Fruit fly (Drosophila melanogaster) whole organism, embryonic: ENCODE measurements around the gene in.

Experiments
- BEAF-32 ChIP-seq: fragments of 200-800 bp; sonication (Bioruptor generic); optimal IDR thresholded peaks from 3 replicates; lab custom pipeline; 2017; ENCODE audit warnings: missing biosample characterization, missing genetic modification characterization, mild to moderate bottlenecking, moderate library complexity, missing genetic modification reagents
- Bgb ChIP-seq: fragments of 200-800 bp; sonication (Bioruptor generic); IDR thresholded peaks from 2 replicates; pipeline ENCODE4 v1.3.6; 2022; ENCODE audit warnings: missing biosample characterization, missing genetic modification characterization; ENCODE audit not compliant: partially characterized antibody
- CG10959 ChIP-seq: fragments of 200-800 bp; sonication (Bioruptor generic); IDR thresholded peaks from 2 replicates; pipeline ENCODE4 v1.3.6; 2022; ENCODE audit warnings: missing biosample characterization, missing genetic modification characterization
- CG11456 ChIP-seq: fragments of 200-800 bp; sonication (Bioruptor generic); IDR thresholded peaks from 3 replicates; pipeline ENCODE4 v1.3.6; 2022; ENCODE audit warnings: missing biosample characterization, missing genetic modification characterization
- CG13296 ChIP-seq: fragments of 200-800 bp; sonication (Bioruptor generic); optimal IDR thresholded peaks from 3 replicates; lab custom pipeline; 2018; ENCODE audit warnings: missing biosample characterization, mild to moderate bottlenecking, missing genetic modification characterization
- CG14014 ChIP-seq: fragments of 200-800 bp; sonication (Bioruptor generic); IDR thresholded peaks from 2 replicates; pipeline ENCODE4 v1.3.6; 2022; ENCODE audit warnings: missing biosample characterization, missing genetic modification characterization
- CG15073 ChIP-seq: fragments of 200-800 bp; sonication (Bioruptor generic); optimal IDR thresholded peaks from 2 replicates; lab custom pipeline; 2016; ENCODE audit warnings: missing biosample characterization, missing genetic modification characterization
- CG16813 ChIP-seq: fragments of 200-800 bp; sonication (Bioruptor generic); IDR thresholded peaks from 3 replicates; pipeline ENCODE4 v1.3.6; 2022; ENCODE audit warnings: missing biosample characterization, missing genetic modification characterization; ENCODE audit not compliant: partially characterized antibody
- CG17829 ChIP-seq: fragments of 200-800 bp; optimal IDR thresholded peaks from 2 replicates; lab custom pipeline; 2019; ENCODE audit warnings: missing biosample characterization, mild to moderate bottlenecking, missing genetic modification characterization, moderate library complexity
- CG2199 ChIP-seq: fragments of 200-800 bp; sonication (Bioruptor generic); IDR thresholded peaks from 3 replicates; pipeline ENCODE4 v1.3.6; 2022; ENCODE audit warnings: missing biosample characterization, missing genetic modification characterization
- CG2875 ChIP-seq: fragments of 200-800 bp; sonication (Bioruptor generic); optimal IDR thresholded peaks from 2 replicates; lab custom pipeline; 2017; ENCODE audit warnings: missing biosample characterization, mild to moderate bottlenecking, missing genetic modification characterization, missing genetic modification reagents
- CG32767 ChIP-seq: fragments of 200-800 bp; sonication (Bioruptor generic); IDR thresholded peaks from 2 replicates; pipeline ENCODE4 v1.3.6; 2022; ENCODE audit warnings: missing biosample characterization, missing genetic modification characterization
- CG33213 ChIP-seq: fragments of 200-800 bp; sonication (Bioruptor generic); optimal IDR thresholded peaks from 3 replicates; lab custom pipeline; 2016; ENCODE audit warnings: missing biosample characterization, missing genetic modification characterization
- CG34376 ChIP-seq: fragments of 200-800 bp; sonication (Bioruptor generic); optimal IDR thresholded peaks from 2 replicates; lab custom pipeline; 2018; ENCODE audit warnings: missing biosample characterization, mild to moderate bottlenecking, missing genetic modification characterization
- CG5953 ChIP-seq: fragments of 200-800 bp; sonication (Bioruptor generic); IDR thresholded peaks from 2 replicates; pipeline ENCODE4 v1.3.6; 2022; ENCODE audit warnings: missing biosample characterization, missing genetic modification characterization
- CG6791 ChIP-seq: fragments of 200-800 bp; sonication (Bioruptor generic); IDR thresholded peaks from 3 replicates; pipeline ENCODE4 v1.3.6; 2022; ENCODE audit warnings: missing biosample characterization, missing genetic modification characterization; ENCODE audit not compliant: partially characterized antibody
- CG7839 ChIP-seq: fragments of 200-800 bp; sonication (Bioruptor generic); optimal IDR thresholded peaks from 3 replicates; lab custom pipeline; 2018; ENCODE audit warnings: missing biosample characterization, mild to moderate bottlenecking, missing genetic modification characterization, moderate library complexity
- CG9932 ChIP-seq: fragments of 200-800 bp; sonication (Bioruptor generic); IDR thresholded peaks from 2 replicates; pipeline ENCODE4 v1.3.6; 2022; ENCODE audit warnings: missing biosample characterization, missing genetic modification characterization
- CTCF ChIP-seq: fragments of 200-800 bp; sonication (Bioruptor generic); optimal IDR thresholded peaks from 2 replicates; lab custom pipeline; 2017; ENCODE audit warnings: missing biosample characterization, mild to moderate bottlenecking, missing genetic modification characterization, moderate library complexity
- CoRest ChIP-seq: fragments of 200-800 bp; sonication (Bioruptor generic); optimal IDR thresholded peaks from 3 replicates; lab custom pipeline; 2018; ENCODE audit warnings: missing biosample characterization, mild to moderate bottlenecking, missing genetic modification characterization, moderate library complexity
- Hey ChIP-seq: fragments of 200-800 bp; sonication (Bioruptor generic); optimal IDR thresholded peaks from 3 replicates; lab custom pipeline; 2018; ENCODE audit warnings: missing biosample characterization, mild to moderate bottlenecking, missing genetic modification characterization
- MTF-1 ChIP-seq: fragments of 200-800 bp; sonication (Bioruptor generic); optimal IDR thresholded peaks from 2 replicates; lab custom pipeline; 2018; ENCODE audit warnings: missing biosample characterization, mild to moderate bottlenecking, missing genetic modification characterization, borderline replicate concordance
- Optix ChIP-seq: fragments of 200-800 bp; sonication (Bioruptor generic); IDR thresholded peaks from 3 replicates; pipeline ENCODE4 v1.3.6; 2022; ENCODE audit warnings: missing biosample characterization, missing genetic modification characterization
- Six4 ChIP-seq: fragments of 200-800 bp; sonication (Bioruptor generic); optimal IDR thresholded peaks from 2 replicates; lab custom pipeline; 2016; ENCODE audit warnings: missing biosample characterization, missing genetic modification characterization
- Xrp1 ChIP-seq: fragments of 200-800 bp; sonication (Bioruptor generic); IDR thresholded peaks from 2 replicates; pipeline ENCODE4 v1.3.6; 2022; ENCODE audit warnings: missing biosample characterization, missing genetic modification characterization
- ac ChIP-seq: fragments of 200-800 bp; sonication (Bioruptor generic); optimal IDR thresholded peaks from 3 replicates; lab custom pipeline; 2017; ENCODE audit warnings: missing biosample characterization, mild to moderate bottlenecking, missing genetic modification characterization
- amos ChIP-seq: fragments of 200-800 bp; sonication (Bioruptor generic); IDR thresholded peaks from 2 replicates; pipeline ENCODE4 v1.3.6; 2022; ENCODE audit warnings: missing biosample characterization, missing genetic modification characterization; ENCODE audit not compliant: partially characterized antibody
- bbx ChIP-seq: fragments of 200-800 bp; sonication (Bioruptor generic); IDR thresholded peaks from 2 replicates; pipeline ENCODE4 v1.3.6; 2022; ENCODE audit warnings: missing biosample characterization, missing genetic modification characterization; ENCODE audit not compliant: partially characterized antibody
- br ChIP-seq: fragments of >200 bp; optimal IDR thresholded peaks from 2 replicates; lab custom pipeline; 2017
- chm ChIP-seq: fragments of 200-800 bp; sonication (Bioruptor generic); IDR thresholded peaks from 2 replicates; pipeline ENCODE4 v1.3.6; 2022; ENCODE audit warnings: missing biosample characterization, missing genetic modification characterization
- chn ChIP-seq: fragments of 200-800 bp; sonication (Bioruptor generic); optimal IDR thresholded peaks from 2 replicates; lab custom pipeline; 2016; ENCODE audit warnings: missing biosample characterization, missing genetic modification characterization
- en ChIP-seq: fragments of 200-800 bp; sonication (Bioruptor generic); optimal IDR thresholded peaks from 2 replicates; lab custom pipeline; 2016; ENCODE audit warnings: missing biosample characterization, missing genetic modification characterization
- knrl ChIP-seq: fragments of 200-800 bp; sonication (Bioruptor generic); IDR thresholded peaks from 3 replicates; pipeline ENCODE4 v1.3.6; 2022; ENCODE audit warnings: missing biosample characterization, missing genetic modification characterization; ENCODE audit not compliant: partially characterized antibody
- nmo ChIP-seq: fragments of 200-800 bp; sonication (Bioruptor generic); optimal IDR thresholded peaks from 2 replicates; lab custom pipeline; 2018; ENCODE audit warnings: missing biosample characterization, mild to moderate bottlenecking, missing genetic modification characterization, moderate library complexity
- pros ChIP-seq: fragments of 200-800 bp; sonication (Bioruptor generic); optimal IDR thresholded peaks from 3 replicates; lab custom pipeline; 2019; ENCODE audit warnings: missing biosample characterization, mild to moderate bottlenecking, missing genetic modification characterization, moderate library complexity
- stwl ChIP-seq: fragments of 200-800 bp; sonication (Bioruptor generic); optimal IDR thresholded peaks from 3 replicates; lab custom pipeline; 2018; ENCODE audit warnings: missing biosample characterization, mild to moderate bottlenecking, missing genetic modification characterization, moderate library complexity
- tin ChIP-seq: fragments of 200-800 bp; sonication (Bioruptor generic); optimal IDR thresholded peaks from 3 replicates; lab custom pipeline; 2016; ENCODE audit warnings: missing biosample characterization, missing genetic modification characterization
- vvl ChIP-seq: fragments of 200-800 bp; sonication (Bioruptor generic); IDR thresholded peaks from 2 replicates; pipeline ENCODE4 v1.3.6; 2022; ENCODE audit warnings: missing biosample characterization, missing genetic modification characterization

The in gene

DNA sequence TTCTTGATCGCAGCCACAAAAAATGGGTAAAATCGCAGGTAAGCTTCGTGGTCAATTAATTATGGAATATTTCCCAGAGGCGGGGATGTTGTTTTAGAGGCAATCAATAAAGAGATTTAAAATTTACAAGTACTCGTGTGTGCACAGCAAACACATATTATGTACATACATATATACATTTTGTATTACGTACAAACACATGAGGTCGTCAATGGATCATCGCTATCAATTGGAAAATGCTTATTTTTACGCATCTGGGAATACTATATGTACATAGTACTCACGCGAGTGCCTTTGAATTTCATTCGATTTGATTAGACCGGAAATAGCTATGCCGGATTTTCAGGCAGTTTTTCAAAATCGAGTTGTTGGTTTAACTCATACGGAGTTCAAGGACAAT is 49.2 kb upstream of the in start (continued):
- TF ChIP-seq Xrp1 (GFP tag; lab: Robert Waterston, UW), result 0 out of 2 replicates have a peak, but pooled peaks have one; percentile 10
- TF ChIP-seq ac (GFP tag; lab: Kevin White, UChicago), result no peak
- TF ChIP-seq CG10959 (GFP tag; lab: Robert Waterston, UW), result no peak
- TF ChIP-seq CG34376 (GFP tag; lab: Kevin White, UChicago), result no peak
- TF ChIP-seq CG14014, result no peak
- no peak for TF ChIP-seq CG5953 (GFP tag; lab: Robert Waterston, UW)

dm6 chr3L:20320044-20320443 is 47.0 kb upstream of the in start:
- TF ChIP-seq CG9932, result 0 out of 2 replicates have a peak, but pooled peaks have one; percentile 14
- TF ChIP-seq chn, result no peak
- TF ChIP-seq Bgb (GFP tag; lab: Robert Waterston, UW), result peak; percentile 65
- TF ChIP-seq nmo (GFP tag; lab: Kevin White, UChicago), result no peak
- peak; percentile 91 for TF ChIP-seq CTCF (GFP tag; lab: Kevin White, UChicago)
- TF ChIP-seq CG13296, result no peak
- peak; percentile 49; the same call in 1 of the 3 replicates for TF ChIP-seq knrl
- peak; percentile 43; the same call in 1 of the 2 replicates for TF ChIP-seq bbx
- peak; percentile 12 for TF ChIP-seq stwl (tag; lab: Kevin White, UChicago)
- TF ChIP-seq CG11456 (GFP tag; lab: Robert Waterston, UW), result peak; percentile 42; the same call in 1 of the 3 replicates
- TF ChIP-seq CG16813 (GFP tag; lab: Robert Waterston, UW), result peak; percentile 53
- TF ChIP-seq br (lab: Kevin White, UChicago), result no peak
- TF ChIP-seq CG6791 (GFP tag; lab: Robert Waterston, UW), result peak; percentile 51; the same call in 2 of the 3 replicates
- TF ChIP-seq CG2199, result peak; percentile 82
- peak; percentile 52 for TF ChIP-seq BEAF-32 (GFP tag; lab: Kevin White, UChicago)
- no peak for TF ChIP-seq CG32767 (GFP tag; lab: Robert Waterston, UW)
- TF ChIP-seq amos, result peak; percentile 57
- TF ChIP-seq CG34376 (GFP tag; lab: Kevin White, UChicago), result no peak

DNA sequence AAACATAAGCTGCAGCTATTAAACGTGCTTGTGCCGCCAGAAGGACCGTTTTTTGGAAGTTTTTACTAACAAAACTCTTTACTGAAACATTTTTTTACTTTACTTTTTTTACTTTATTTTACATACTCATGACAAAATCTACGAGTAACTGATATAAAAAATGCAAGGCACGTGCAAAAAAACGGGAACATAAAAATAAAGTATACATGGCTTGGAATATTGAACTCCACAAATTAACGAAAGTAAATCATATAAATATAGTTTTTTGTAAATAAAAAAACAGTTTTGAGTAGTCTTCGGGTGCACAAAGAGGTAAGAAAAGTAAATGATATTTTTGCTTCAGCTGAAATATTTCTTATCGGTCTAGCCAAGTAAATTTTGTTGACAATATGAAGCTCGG is 46.3 kb upstream of the in start, which contains the start of gene Spn77Bb:
Gene Spn77Bb, plus strand, starts transcription at position 301 of the 400 bp plus-strand sequence.
- no peak for TF ChIP-seq CG33213
- no peak for TF ChIP-seq pros (GFP tag; lab: Kevin White, UChicago)
- no peak for TF ChIP-seq vvl (GFP tag; lab: Robert Waterston, UW)
- no peak for TF ChIP-seq CoRest (tag; lab: Kevin White, UChicago)
- no peak for TF ChIP-seq en (GFP tag; lab: Kevin White, UChicago)
- no peak for TF ChIP-seq CG17829 (tag; lab: Kevin White, UChicago)
- TF ChIP-seq Hey, result no peak
- TF ChIP-seq Six4 (GFP tag; lab: Kevin White, UChicago), result no peak
- no peak for TF ChIP-seq CG2875 (GFP tag; lab: Kevin White, UChicago)
- no peak for TF ChIP-seq CG15073
- no peak for TF ChIP-seq chm
- no peak for TF ChIP-seq tin (GFP tag; lab: Kevin White, UChicago)
- TF ChIP-seq Optix, result no peak
- TF ChIP-seq CG7839 (tag; lab: Kevin White, UChicago), result no peak
- no peak for TF ChIP-seq MTF-1 (GFP tag; lab: Kevin White, UChicago)
